Worm (Caenorhabditis elegans) whole organism, L3 larva: Measurements from ENCODE around the gene ccch-3.

Source experiments
- R02D3.7 ChIP-seq: fragments of 150-350 bp; optimal IDR thresholded peaks from 2 replicates; lab custom pipeline; 2014; ENCODE audit warnings: missing biosample characterization, missing genetic modification characterization
- ama-1 ChIP-seq: fragments of 150-350 bp; optimal IDR thresholded peaks from 2 replicates; lab custom pipeline; 2018
- ceh-28 ChIP-seq: fragments of 150-350 bp; optimal IDR thresholded peaks from 2 replicates; lab custom pipeline; 2014; ENCODE audit warnings: missing biosample characterization, missing genetic modification reagents, missing genetic modification characterization
- ceh-9 ChIP-seq: sonication (generic microtip); optimal IDR thresholded peaks from 2 replicates; lab custom pipeline; 2018; ENCODE audit warnings: missing biosample characterization, missing genetic modification characterization
- egl-5 ChIP-seq: fragments of 150-350 bp; optimal IDR thresholded peaks from 2 replicates; lab custom pipeline; 2017; ENCODE audit warnings: missing biosample characterization, missing genetic modification reagents, missing genetic modification characterization, inconsistent platforms
- elt-1 ChIP-seq: fragments of 150-350 bp; optimal IDR thresholded peaks from 2 replicates; lab custom pipeline; 2014; ENCODE audit warnings: missing biosample characterization, missing genetic modification characterization
- elt-2 ChIP-seq: sonication (generic microtip); optimal IDR thresholded peaks from 2 replicates; lab custom pipeline; 2016; ENCODE audit warnings: missing genetic modification reagents, mild to moderate bottlenecking, missing genetic modification characterization, missing compliant biosample characterization
- elt-3 ChIP-seq, 3 experiments: fragments of 150-350 bp in 1 of 3; sonication (generic microtip) in 2 of 3; optimal IDR thresholded peaks; 2 replicates in 2 of 3; 4 replicates in 1 of 3; lab custom pipeline; 2014 to 2017; ENCODE audit warnings: missing biosample characterization in 3 of 3, missing genetic modification characterization in 3 of 3
- eor-1 ChIP-seq, 2 experiments: fragments of 150-350 bp; optimal IDR thresholded peaks; 2 replicates each; lab custom pipeline; 2014 to 2018; ENCODE audit warnings: missing biosample characterization in 2 of 2, missing genetic modification characterization in 2 of 2
- fkh-10 ChIP-seq: sonication (generic microtip); optimal IDR thresholded peaks from 2 replicates; lab custom pipeline; 2017; ENCODE audit warnings: missing biosample characterization, missing genetic modification reagents, missing genetic modification characterization
- fkh-2 ChIP-seq: fragments of 150-350 bp; optimal IDR thresholded peaks from 2 replicates; lab custom pipeline; 2014; ENCODE audit warnings: missing biosample characterization, missing genetic modification reagents, missing genetic modification characterization
- fos-1 ChIP-seq: fragments of 150-350 bp; optimal IDR thresholded peaks from 2 replicates; lab custom pipeline; 2014; ENCODE audit warnings: missing biosample characterization, missing genetic modification characterization
- hmg-11 ChIP-seq: sonication (generic microtip); optimal IDR thresholded peaks from 2 replicates; lab custom pipeline; 2016; ENCODE audit warnings: missing genetic modification characterization, missing compliant biosample characterization
- jun-1 ChIP-seq: fragments of 150-350 bp; optimal IDR thresholded peaks from 2 replicates; lab custom pipeline; 2014; ENCODE audit warnings: missing biosample characterization, missing genetic modification reagents, missing genetic modification characterization
- lin-15B ChIP-seq: fragments of 150-350 bp; optimal IDR thresholded peaks from 2 replicates; lab custom pipeline; 2014; ENCODE audit warnings: missing biosample characterization, missing genetic modification characterization
- lin-39 ChIP-seq: fragments of 150-350 bp; optimal IDR thresholded peaks from 2 replicates; lab custom pipeline; 2018; ENCODE audit warnings: missing biosample characterization, missing genetic modification reagents, missing genetic modification characterization
- lsy-12 ChIP-seq: sonication (generic microtip); optimal IDR thresholded peaks from 2 replicates; lab custom pipeline; 2016; ENCODE audit warnings: mild to moderate bottlenecking, missing genetic modification characterization, missing compliant biosample characterization
- mdl-1 ChIP-seq: fragments of 150-350 bp; optimal IDR thresholded peaks from 2 replicates; lab custom pipeline; 2014; ENCODE audit warnings: missing biosample characterization, missing genetic modification characterization
- nfya-1 ChIP-seq: sonication (generic microtip); optimal IDR thresholded peaks from 2 replicates; lab custom pipeline; 2017; ENCODE audit warnings: missing genetic modification characterization, mild to moderate bottlenecking, missing compliant biosample characterization, antibody characterized with exemption, moderate library complexity; ENCODE audit not compliant: insufficient read depth
- nhr-12 ChIP-seq: fragments of 150-350 bp; optimal IDR thresholded peaks from 2 replicates; lab custom pipeline; 2014; ENCODE audit warnings: missing biosample characterization, missing genetic modification characterization
- nhr-23 ChIP-seq: fragments of 150-350 bp; optimal IDR thresholded peaks from 2 replicates; lab custom pipeline; 2014; ENCODE audit warnings: missing biosample characterization, missing genetic modification reagents, missing genetic modification characterization
- nhr-237 ChIP-seq: fragments of 150-350 bp; optimal IDR thresholded peaks from 2 replicates; lab custom pipeline; 2014; ENCODE audit warnings: missing biosample characterization, missing genetic modification characterization
- nhr-25 ChIP-seq: sonication (generic microtip); optimal IDR thresholded peaks from 2 replicates; lab custom pipeline; 2017; ENCODE audit warnings: missing biosample characterization, missing genetic modification characterization
- nhr-43 ChIP-seq: sonication (generic microtip); optimal IDR thresholded peaks from 2 replicates; lab custom pipeline; 2016; ENCODE audit warnings: mild to moderate bottlenecking, missing genetic modification characterization, missing compliant biosample characterization; ENCODE audit not compliant: poor library complexity, severe bottlenecking
- nhr-67 ChIP-seq: fragments of 150-350 bp; optimal IDR thresholded peaks from 2 replicates; lab custom pipeline; 2014; ENCODE audit warnings: missing biosample characterization, missing genetic modification characterization
- nhr-76 ChIP-seq: fragments of 150-350 bp; sonication (generic microtip); optimal IDR thresholded peaks from 5 replicates; lab custom pipeline; 2014; ENCODE audit warnings: missing biosample characterization, missing genetic modification characterization
- nhr-77 ChIP-seq: fragments of 150-350 bp; optimal IDR thresholded peaks from 2 replicates; lab custom pipeline; 2014; ENCODE audit warnings: missing biosample characterization, missing genetic modification characterization
- pha-4 ChIP-seq: fragments of 150-350 bp; optimal IDR thresholded peaks from 2 replicates; lab custom pipeline; 2014; ENCODE audit warnings: missing biosample characterization, missing genetic modification reagents, missing genetic modification characterization
- pqm-1 ChIP-seq: fragments of 150-350 bp; optimal IDR thresholded peaks from 2 replicates; lab custom pipeline; 2017; ENCODE audit warnings: missing biosample characterization, missing genetic modification characterization, inconsistent platforms
- sea-2 ChIP-seq: fragments of 150-350 bp; sonication (generic microtip); optimal IDR thresholded peaks from 4 replicates; lab custom pipeline; 2014; ENCODE audit warnings: missing biosample characterization, missing genetic modification reagents, missing genetic modification characterization
- skn-1 ChIP-seq: fragments of 150-350 bp; optimal IDR thresholded peaks from 2 replicates; lab custom pipeline; 2014; ENCODE audit warnings: missing biosample characterization, missing genetic modification characterization
- tbx-2 ChIP-seq: sonication (generic microtip); optimal IDR thresholded peaks from 2 replicates; lab custom pipeline; 2016; ENCODE audit warnings: mild to moderate bottlenecking, missing genetic modification characterization, missing compliant biosample characterization
- unc-39 ChIP-seq: sonication (generic microtip); optimal IDR thresholded peaks from 4 replicates; lab custom pipeline; 2017; ENCODE audit warnings: missing biosample characterization, missing genetic modification characterization
- unc-62 ChIP-seq: fragments of 150-350 bp; sonication (generic microtip); optimal IDR thresholded peaks from 4 replicates; lab custom pipeline; 2014; ENCODE audit warnings: missing biosample characterization, missing genetic modification reagents, missing genetic modification characterization
- zag-1 ChIP-seq: fragments of 150-350 bp; optimal IDR thresholded peaks from 2 replicates; lab custom pipeline; 2014; ENCODE audit warnings: missing biosample characterization, missing genetic modification characterization
- ztf-4 ChIP-seq: fragments of 150-350 bp; optimal IDR thresholded peaks from 2 replicates; lab custom pipeline; 2014; ENCODE audit warnings: missing biosample characterization, missing genetic modification characterization

Gene ccch-3

DNA sequence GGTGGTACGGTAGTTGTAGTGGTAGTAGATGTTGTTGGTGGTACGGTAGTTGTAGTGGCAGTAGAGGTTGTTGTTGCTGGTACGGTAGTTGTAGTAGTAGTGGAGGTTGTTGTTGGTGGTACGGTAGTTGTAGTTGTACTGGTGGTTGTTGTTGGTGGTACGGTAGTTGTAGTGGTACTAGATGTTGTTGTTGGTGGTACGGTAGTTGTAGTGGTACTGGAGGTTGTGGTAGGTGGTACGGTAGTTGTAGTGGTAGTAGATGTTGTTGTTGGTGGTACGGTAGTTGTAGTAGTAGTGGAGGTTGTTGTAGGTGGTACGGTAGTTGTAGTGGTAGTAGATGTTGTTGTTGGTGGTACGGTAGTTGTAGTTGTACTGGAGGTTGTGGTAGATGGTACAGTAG is 26.4 kb downstream of the ccch-3 start:
- no peak for TF ChIP-seq lin-39 (tag; lab: Kevin White, UChicago)
- TF ChIP-seq eor-1 (tag; optimal IDR thresholded peaks at IDR 0.05; lab: Kevin White, UChicago), result no peak
- TF ChIP-seq sea-2 (GFP tag; lab: Kevin White, UChicago), result no peak
- TF ChIP-seq jun-1 (tag; lab: Kevin White, UChicago), result no peak
- no peak for TF ChIP-seq fkh-2 (tag; lab: Kevin White, UChicago)
- no peak for TF ChIP-seq unc-62 (GFP tag; lab: Kevin White, UChicago)
- TF ChIP-seq nfya-1 (tag; lab: Kevin White, UChicago), result no peak
- no peak for TF ChIP-seq R02D3.7 (tag; lab: Kevin White, UChicago)
- TF ChIP-seq skn-1 (tag; lab: Kevin White, UChicago), result no peak
- TF ChIP-seq elt-3 (tag; optimal IDR thresholded peaks at IDR 0.05; lab: Kevin White, UChicago), result no peak
- TF ChIP-seq egl-5, result no peak
- no peak for TF ChIP-seq ceh-28 (tag; lab: Kevin White, UChicago)
- TF ChIP-seq mdl-1 (tag; lab: Kevin White, UChicago), result no peak

DNA sequence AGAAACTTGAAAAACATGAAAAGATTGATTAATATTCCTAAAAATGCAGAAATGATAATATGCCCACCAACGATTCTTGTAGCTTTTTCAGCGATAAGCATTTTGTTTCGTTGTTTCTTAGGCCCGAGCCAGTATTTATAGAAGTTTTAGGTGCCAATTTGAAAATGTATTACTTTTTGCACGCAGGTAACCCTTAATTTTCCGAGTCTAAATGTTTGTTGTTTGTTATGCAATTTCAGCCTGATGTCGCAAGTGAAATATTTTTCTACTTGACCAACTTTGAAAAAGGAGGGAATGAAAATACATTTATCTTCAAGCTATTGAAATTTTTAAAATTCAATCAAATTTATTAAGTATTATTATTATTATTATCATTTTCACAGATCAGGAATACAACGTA is 27.4 kb downstream of the ccch-3 start, which contains the start of gene srx-113:
srx-113 (minus strand) TSS at position 101 of the 400 bp plus-strand sequence.
- TF ChIP-seq tbx-2 (tag; lab: Kevin White, UChicago) (no peak), nhr-12 (tag; lab: Kevin White, UChicago) (no peak)

DNA sequence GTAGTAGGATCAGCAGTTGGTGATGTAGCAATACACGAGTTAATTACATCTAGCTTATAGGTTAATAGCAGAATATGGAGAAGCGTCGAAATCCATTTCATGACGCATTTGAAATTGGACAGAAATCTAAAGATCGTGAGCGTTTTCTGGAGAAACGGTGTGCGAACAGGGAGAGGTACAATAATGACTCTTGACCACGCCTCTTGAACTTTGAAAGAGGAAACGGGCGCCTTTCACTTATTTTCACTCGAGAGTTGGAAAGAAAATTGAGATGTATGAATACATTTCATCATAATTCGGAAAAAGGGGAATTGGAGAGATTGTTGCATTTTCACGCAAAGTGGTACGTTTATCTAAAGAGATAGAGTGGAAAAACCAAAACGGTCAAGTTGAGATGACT is 29.7 kb downstream of the ccch-3 start, which contains the start of gene F56H9.6:
F56H9.6 (minus strand) TSS at position 101 of the 400 bp plus-strand sequence.
- TF ChIP-seq nfya-1 (tag; lab: Kevin White, UChicago), result no peak
- TF ChIP-seq nhr-237 (tag; lab: Kevin White, UChicago), result no peak
- no peak for TF ChIP-seq ama-1 (lab: Kevin White, UChicago)
- no peak for TF ChIP-seq ceh-28 (tag; lab: Kevin White, UChicago)
- TF ChIP-seq unc-39 (tag; lab: Kevin White, UChicago), result no peak
- TF ChIP-seq mdl-1 (tag; lab: Kevin White, UChicago), result no peak
- no peak for TF ChIP-seq nhr-25 (tag; lab: Kevin White, UChicago)
- no peak for TF ChIP-seq sea-2 (GFP tag; lab: Kevin White, UChicago)
- no peak for TF ChIP-seq unc-62 (GFP tag; lab: Kevin White, UChicago)
- no peak for TF ChIP-seq nhr-77 (tag; lab: Kevin White, UChicago)
- no peak for TF ChIP-seq pqm-1
- TF ChIP-seq zag-1 (tag; lab: Kevin White, UChicago), result no peak
- no peak for TF ChIP-seq elt-1 (tag; lab: Kevin White, UChicago)
- no peak for TF ChIP-seq hmg-11 (tag; lab: Kevin White, UChicago)
- TF ChIP-seq elt-2, result no peak
- no peak for TF ChIP-seq lin-39 (tag; lab: Kevin White, UChicago)
- TF ChIP-seq R02D3.7 (tag; lab: Kevin White, UChicago), result no peak
- TF ChIP-seq fkh-10, result no peak
- no peak for TF ChIP-seq fos-1 (tag; lab: Kevin White, UChicago)

DNA sequence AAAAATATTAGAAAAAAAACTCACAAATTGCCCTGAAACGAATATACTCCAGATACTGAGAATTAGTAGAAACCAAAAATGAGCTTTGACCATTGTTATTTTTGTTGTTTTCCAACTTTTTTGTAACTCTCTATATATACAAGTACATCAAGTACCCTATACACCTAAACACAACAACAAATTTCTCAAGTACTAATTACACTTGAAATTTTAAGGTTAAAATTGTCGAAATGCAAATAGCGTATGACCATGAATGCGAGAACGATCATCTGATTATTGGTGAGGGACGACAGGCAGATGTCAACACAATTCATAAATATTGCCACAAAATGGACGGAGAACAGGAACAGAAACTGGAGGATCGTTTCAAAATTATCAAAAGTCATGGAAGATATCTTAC is 35.1 kb downstream of the ccch-3 start, which contains the start of gene F56H9.9:
F56H9.9 (minus strand) TSS at position 101 of the 400 bp plus-strand sequence.
- TF ChIP-seq lin-39 (tag; lab: Kevin White, UChicago), result no peak
- no peak for TF ChIP-seq nhr-67 (tag; lab: Kevin White, UChicago)
- TF ChIP-seq eor-1 (tag; optimal IDR thresholded peaks at IDR 0.05; lab: Kevin White, UChicago), result no peak
- no peak for TF ChIP-seq skn-1 (tag; lab: Kevin White, UChicago)
- no peak for TF ChIP-seq nhr-43 (tag; lab: Kevin White, UChicago)
- TF ChIP-seq lsy-12 (tag; lab: Kevin White, UChicago), result no peak
- no peak for TF ChIP-seq unc-62 (GFP tag; lab: Kevin White, UChicago)
- TF ChIP-seq nhr-76 (tag; lab: Kevin White, UChicago), result no peak
- TF ChIP-seq ztf-4, result no peak
- TF ChIP-seq pha-4 (tag; lab: Kevin White, UChicago), result no peak
- TF ChIP-seq pqm-1, result no peak
- TF ChIP-seq fos-1 (tag; lab: Kevin White, UChicago), result no peak

DNA sequence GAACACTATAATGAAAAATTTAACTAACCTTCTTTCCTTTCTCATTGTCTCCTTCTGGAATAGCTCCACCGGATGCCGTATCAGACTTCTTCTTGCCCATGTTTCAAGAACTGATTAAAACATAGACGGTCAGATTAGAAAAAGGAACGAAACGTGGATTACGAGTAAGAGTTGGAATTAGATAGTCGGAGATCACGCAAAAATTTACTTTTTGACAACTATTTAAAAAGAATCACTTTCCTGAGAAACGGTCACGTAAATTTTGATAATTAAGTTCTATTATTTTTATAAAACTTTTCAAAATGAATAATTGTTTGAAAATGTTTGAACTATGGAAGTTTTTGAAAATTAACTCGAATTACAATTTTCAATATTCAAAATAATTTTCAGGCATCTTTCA is 47.4 kb downstream of the ccch-3 start, which contains the start of gene cyc-2.2:
cyc-2.2 (minus strand) TSS at position 101 of the 400 bp plus-strand sequence.
- TF ChIP-seq egl-5 (no peak), eor-1 (tag; optimal IDR thresholded peaks at IDR 0.05; lab: Kevin White, UChicago) (no peak), pha-4 (tag; lab: Kevin White, UChicago) (no peak), tbx-2 (tag; lab: Kevin White, UChicago) (no peak), R02D3.7 (tag; lab: Kevin White, UChicago) (no peak), ceh-9 (no peak), nhr-23 (tag; lab: Kevin White, UChicago) (no peak), jun-1 (tag; lab: Kevin White, UChicago) (no peak), ceh-28 (tag; lab: Kevin White, UChicago) (no peak), elt-1 (tag; lab: Kevin White, UChicago) (no peak), lin-15B (tag; lab: Kevin White, UChicago) (no peak)
- TF ChIP-seq, all 47 proteins: peak for 0
